Fruit fly (Drosophila melanogaster): Measurements from ENCODE around the gene CG42564.

The CG42564 gene

DNA sequence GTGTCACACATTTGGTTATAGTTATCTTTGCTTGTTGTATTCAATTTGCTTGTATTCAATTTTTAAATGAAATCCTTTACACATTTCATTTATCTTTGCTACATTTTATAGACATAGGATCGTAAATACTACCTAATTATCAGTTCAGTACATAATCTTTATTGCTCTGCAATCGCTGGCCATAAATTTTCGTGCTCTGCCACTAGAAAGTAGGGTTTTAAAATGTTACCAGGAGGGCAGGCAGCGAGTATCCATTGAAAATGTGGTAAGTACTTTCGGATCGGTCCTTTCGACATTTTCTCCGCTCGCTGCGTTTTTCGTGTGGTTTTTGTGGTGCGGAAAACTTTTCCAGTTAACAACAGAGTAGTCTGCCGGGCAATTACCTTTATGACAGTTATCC is 25.0 kb downstream of the CG42564 start (continued):
- TF ChIP-seq Hmr (GFP tag; optimal IDR thresholded peaks at IDR 0.05) (no peak), gsb (GFP tag; IDR thresholded peaks at IDR 0.05) (no peak), Usf (GFP tag; optimal IDR thresholded peaks at IDR 0.05) (no peak), CG31224 (GFP tag; IDR thresholded peaks at IDR 0.05) (peak; percentile 52; the same call in 1 of the 2 replicates), CG3281 (GFP tag; optimal IDR thresholded peaks at IDR 0.05) (no peak), CTCF (GFP tag; optimal IDR thresholded peaks at IDR 0.05) (peak; percentile 10), Poxn (GFP tag; IDR thresholded peaks at IDR 0.05) (no peak), zen (tag; optimal IDR thresholded peaks at IDR 0.05) (peak; percentile 54), CG6175 (GFP tag; IDR thresholded peaks at IDR 0.05) (no peak), vfl (GFP tag; optimal IDR thresholded peaks at IDR 0.05) (no peak), CG18599 (GFP tag; optimal IDR thresholded peaks at IDR 0.05) (no peak), CG4707 (GFP tag; optimal IDR thresholded peaks at IDR 0.05) (peak; percentile 17), CG8944 (GFP tag; optimal IDR thresholded peaks at IDR 0.05) (no peak), CG13624 (GFP tag; optimal IDR thresholded peaks at IDR 0.05) (no peak), CG2199 (GFP tag; IDR thresholded peaks at IDR 0.05) (peak; percentile 78; the same call in 1 of the 3 replicates), Hr51 (GFP tag; optimal IDR thresholded peaks at IDR 0.05) (peak in 1 of 2 experiments; percentile 23), CG4360 (GFP tag; IDR thresholded peaks at IDR 0.05) (no peak), CG33557 (GFP tag; optimal IDR thresholded peaks at IDR 0.05) (no peak), Rfx (GFP tag; IDR thresholded peaks at IDR 0.05) (no peak), sd (tag; optimal IDR thresholded peaks at IDR 0.05) (peak; percentile 46), cad (GFP tag; optimal IDR thresholded peaks at IDR 0.05) (peak; percentile 80), CG15011 (GFP tag; optimal IDR thresholded peaks at IDR 0.05) (peak; percentile 18), ap (GFP tag; IDR thresholded peaks at IDR 0.05) (no peak), Hr78 (GFP tag; optimal IDR thresholded peaks at IDR 0.05) (no peak), CG10565 (GFP tag; optimal IDR thresholded peaks at IDR 0.05) (no peak), Trl (optimal IDR thresholded peaks at IDR 0.05) (no peak), Trl (GFP tag; optimal IDR thresholded peaks at IDR 0.05) (no peak)

DNA sequence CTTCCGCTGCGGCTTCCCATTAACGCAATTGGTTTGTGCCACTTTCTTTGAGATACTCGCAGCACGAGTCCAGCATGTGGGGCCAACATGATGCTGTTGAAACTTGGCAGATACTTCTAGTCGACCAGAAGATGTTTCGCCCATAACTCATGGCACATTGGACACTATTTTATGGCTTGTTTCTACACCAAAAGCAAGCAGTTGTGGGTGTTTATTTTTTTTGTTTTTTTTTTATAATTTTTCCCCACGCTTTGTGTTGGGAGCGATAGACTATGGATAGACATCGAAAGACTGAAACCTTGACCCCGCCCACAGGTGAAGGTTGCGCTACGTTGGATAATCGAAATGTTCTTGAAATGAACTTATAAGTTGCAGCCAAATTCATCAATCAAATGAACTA is 25.5 kb downstream of the CG42564 start:
- TF ChIP-seq CG2199 (GFP tag; IDR thresholded peaks at IDR 0.05) = 0 out of 3 replicates have a peak, but pooled peaks have one; percentile 1
- no peak for TF ChIP-seq CG17186 (GFP tag; optimal IDR thresholded peaks at IDR 0.05)
- no peak for TF ChIP-seq sisA (GFP tag; IDR thresholded peaks at IDR 0.05)
- TF ChIP-seq ftz-f1 (GFP tag; optimal IDR thresholded peaks at IDR 0.05) = peak; percentile 13
- peak; percentile 73 for TF ChIP-seq twi (tag; optimal IDR thresholded peaks at IDR 0.05)
- TF ChIP-seq Pdp1 (GFP tag; optimal IDR thresholded peaks at IDR 0.05) = peak in 1 of 2 experiments; percentile 38
- TF ChIP-seq Hr78 (GFP tag; optimal IDR thresholded peaks at IDR 0.05) = peak in 1 of 2 experiments; percentile 60
- TF ChIP-seq sr (GFP tag; IDR thresholded peaks at IDR 0.05) = peak; percentile 96

- TF ChIP-seq Hsf (GFP tag; optimal IDR thresholded peaks at IDR 0.05) = no peak
- TF ChIP-seq inv (GFP tag; IDR thresholded peaks at IDR 0.05; ENCODE audit: partially characterized antibody) = no peak
- TF ChIP-seq HHEX (GFP tag; optimal IDR thresholded peaks at IDR 0.05) = peak; percentile 29
- peak; percentile 59 for TF ChIP-seq abd-A (tag; optimal IDR thresholded peaks at IDR 0.05)
- no peak for TF ChIP-seq Xbp1 (GFP tag; optimal IDR thresholded peaks at IDR 0.05)
- peak; percentile 17 for TF ChIP-seq scrt (GFP tag; optimal IDR thresholded peaks at IDR 0.05)
- peak; percentile 70 for TF ChIP-seq Asciz (GFP tag; optimal IDR thresholded peaks at IDR 0.05)
- TF ChIP-seq CG18619 (GFP tag; optimal IDR thresholded peaks at IDR 0.05) = peak; percentile 18
- TF ChIP-seq vnd (GFP tag; IDR thresholded peaks at IDR 0.05; ENCODE audit: partially characterized antibody) = no peak
- TF ChIP-seq Ets65A (GFP tag) = no peak
- TF ChIP-seq Rfx (GFP tag; IDR thresholded peaks at IDR 0.05) = 0 out of 2 replicates have a peak, but pooled peaks have one; percentile 17
- no peak for TF ChIP-seq CG12155 (GFP tag; optimal IDR thresholded peaks at IDR 0.05)
- peak; percentile 73 for TF ChIP-seq cwo (GFP tag; optimal IDR thresholded peaks at IDR 0.05)
- TF ChIP-seq CG7786 (GFP tag; optimal IDR thresholded peaks at IDR 0.05) = no peak
- TF ChIP-seq pfk (GFP tag; optimal IDR thresholded peaks at IDR 0.05) = no peak
- peak; percentile 41 for TF ChIP-seq CG8924 (tag; optimal IDR thresholded peaks at IDR 0.05)
Measured at dm6 chr3R:6400710-6401521, 26.6 kb downstream of the CG42564 start.

Measured in whole organism, embryonic.